Fruit fly (Drosophila melanogaster) whole organism, wandering third instar larva: ENCODE data around the gene Vps37B.

Source experiments
- Abd-B ChIP-seq: fragments of >200 bp; optimal IDR thresholded peaks from 2 replicates; lab custom pipeline; 2017; ENCODE audit warnings: missing biosample characterization, missing genetic modification characterization
- CG32264 ChIP-seq: fragments of 200-800 bp; sonication (Bioruptor generic); optimal IDR thresholded peaks from 2 replicates; lab custom pipeline; 2016; ENCODE audit warnings: missing biosample characterization, missing genetic modification characterization
- CG9705 ChIP-seq: fragments of 200-800 bp; sonication (Bioruptor generic); optimal IDR thresholded peaks from 2 replicates; lab custom pipeline; 2018; ENCODE audit warnings: missing biosample characterization, mild to moderate bottlenecking, missing genetic modification characterization
- CrebA ChIP-seq: fragments of 200-800 bp; sonication (Bioruptor generic); optimal IDR thresholded peaks from 2 replicates; lab custom pipeline; 2016; ENCODE audit warnings: missing biosample characterization, mild to moderate bottlenecking, missing genetic modification characterization, borderline replicate concordance
- Dfd ChIP-seq: fragments of >200 bp; optimal IDR thresholded peaks from 2 replicates; lab custom pipeline; 2017; ENCODE audit warnings: missing biosample characterization, missing genetic modification characterization
- Dif ChIP-seq: fragments of 200-275, 200-300 bp; sonication (Bioruptor generic); optimal IDR thresholded peaks from 2 replicates; lab custom pipeline; 2018; ENCODE audit warnings: missing biosample characterization, missing genetic modification characterization; ENCODE audit not compliant: partially characterized antibody
- GATAd ChIP-seq: sonication (Bioruptor generic); optimal IDR thresholded peaks from 2 replicates; lab custom pipeline; 2016; ENCODE audit warnings: missing biosample characterization, missing genetic modification characterization
- HLH106 ChIP-seq: fragments of 200-800 bp; optimal IDR thresholded peaks from 3 replicates; lab custom pipeline; 2019; ENCODE audit warnings: missing biosample characterization, mild to moderate bottlenecking, missing genetic modification characterization, moderate library complexity
- Hnf4 ChIP-seq: fragments of 200-800 bp; sonication (Bioruptor generic); optimal IDR thresholded peaks from 2 replicates; lab custom pipeline; 2016; ENCODE audit warnings: missing biosample characterization, mild to moderate bottlenecking, missing genetic modification characterization
- Hr83 ChIP-seq: fragments of 200-300 bp; sonication (Bioruptor generic); optimal IDR thresholded peaks from 2 replicates; lab custom pipeline; 2016; ENCODE audit warnings: missing biosample characterization, mild to moderate bottlenecking, missing genetic modification characterization, moderate library complexity; ENCODE audit not compliant: poor library complexity, severe bottlenecking
- Jra ChIP-seq: sonication (Bioruptor generic); optimal IDR thresholded peaks from 2 replicates; lab custom pipeline; 2016; ENCODE audit warnings: missing biosample characterization, missing genetic modification characterization
- Mio ChIP-seq: sonication (Bioruptor generic); optimal IDR thresholded peaks from 2 replicates; lab custom pipeline; 2016; ENCODE audit warnings: missing biosample characterization, missing genetic modification characterization
- Myc ChIP-seq: fragments of >200 bp; optimal IDR thresholded peaks from 2 replicates; lab custom pipeline; 2017
- N ChIP-seq: fragments of >200 bp; optimal IDR thresholded peaks from 2 replicates; lab custom pipeline; 2018; ENCODE audit warnings: missing biosample characterization, missing external identifiers, missing genetic modification characterization
- OdsH ChIP-seq: fragments of 200-800 bp; sonication (Bioruptor generic); optimal IDR thresholded peaks from 2 replicates; lab custom pipeline; 2016; ENCODE audit warnings: missing biosample characterization, mild to moderate bottlenecking, missing genetic modification characterization
- Rel ChIP-seq, 2 experiments: fragments of 200-800 bp; sonication (Bioruptor generic) in 1 of 2; optimal IDR thresholded peaks; 2 replicates in 1 of 2; 3 replicates in 1 of 2; lab custom pipeline; 2016 to 2019; ENCODE audit warnings: mild to moderate bottlenecking in 2 of 2, missing biosample characterization in 2 of 2, missing genetic modification characterization in 2 of 2, moderate library complexity in 1 of 2
- Sp1 ChIP-seq: fragments of 200-800 bp; sonication (Bioruptor generic); optimal IDR thresholded peaks from 3 replicates; lab custom pipeline; 2019; ENCODE audit warnings: missing biosample characterization, mild to moderate bottlenecking, missing genetic modification characterization, moderate library complexity
- Vsx2 ChIP-seq: fragments of 200-300, 225-300 bp; sonication (Bioruptor generic); optimal IDR thresholded peaks from 2 replicates; lab custom pipeline; 2018; ENCODE audit warnings: missing biosample characterization, missing genetic modification characterization; ENCODE audit not compliant: partially characterized antibody
- br ChIP-seq: fragments of 200-800 bp; sonication (Bioruptor generic); optimal IDR thresholded peaks from 2 replicates; lab custom pipeline; 2016; ENCODE audit warnings: missing biosample characterization, missing genetic modification characterization
- brk ChIP-seq: fragments of 200-800 bp; sonication (Bioruptor generic); optimal IDR thresholded peaks from 2 replicates; lab custom pipeline; 2016; ENCODE audit warnings: missing biosample characterization, mild to moderate bottlenecking, missing genetic modification characterization
- dl ChIP-seq, 2 experiments: fragments of 175-275, 200-275 bp in 1 of 2; fragments of 200-275 bp in 1 of 2; sonication (Bioruptor generic); optimal IDR thresholded peaks; lab custom pipeline; 2018; ENCODE audit warnings: mild to moderate bottlenecking in 2 of 2, missing biosample characterization in 2 of 2, missing genetic modification characterization in 2 of 2, moderate library complexity in 2 of 2; ENCODE audit not compliant: partially characterized antibody in 2 of 2, insufficient read depth in 1 of 2
- dmrt93B ChIP-seq: fragments of 200-800 bp; sonication (Bioruptor generic); optimal IDR thresholded peaks from 2 replicates; lab custom pipeline; 2018; ENCODE audit warnings: missing biosample characterization, mild to moderate bottlenecking, missing genetic modification characterization
- ey ChIP-seq: fragments of 200-800 bp; sonication (Bioruptor generic); optimal IDR thresholded peaks from 2 replicates; lab custom pipeline; 2016; ENCODE audit warnings: missing biosample characterization, missing genetic modification characterization
- foxo ChIP-seq, 2 experiments: fragments of 200-800 bp; sonication (Bioruptor generic); optimal IDR thresholded peaks; 2 replicates in 1 of 2; 3 replicates in 1 of 2; lab custom pipeline; 2016 to 2017; ENCODE audit warnings: missing biosample characterization in 2 of 2, missing genetic modification characterization in 2 of 2
- fru ChIP-seq: fragments of 200-800 bp; sonication (Bioruptor generic); optimal IDR thresholded peaks from 3 replicates; lab custom pipeline; 2016; ENCODE audit warnings: missing biosample characterization, mild to moderate bottlenecking, missing genetic modification characterization
- h ChIP-seq: fragments of 200-800 bp; sonication (Bioruptor generic); optimal IDR thresholded peaks from 3 replicates; lab custom pipeline; 2016; ENCODE audit warnings: missing biosample characterization, mild to moderate bottlenecking, missing genetic modification characterization
- jim ChIP-seq: fragments of 175-275, 200-325 bp; sonication (Bioruptor generic); optimal IDR thresholded peaks from 2 replicates; lab custom pipeline; 2016; ENCODE audit warnings: missing biosample characterization, mild to moderate bottlenecking, missing genetic modification characterization
- lola ChIP-seq: fragments of >200 bp; optimal IDR thresholded peaks from 2 replicates; lab custom pipeline; 2017; ENCODE audit warnings: missing biosample characterization, missing genetic modification characterization
- pan ChIP-seq: fragments of >200 bp; optimal IDR thresholded peaks from 2 replicates; lab custom pipeline; 2017
- psq ChIP-seq: fragments of 200-800 bp; sonication (Bioruptor generic); optimal IDR thresholded peaks from 3 replicates; lab custom pipeline; 2017; ENCODE audit warnings: missing biosample characterization, mild to moderate bottlenecking, missing genetic modification characterization, moderate library complexity
- rgr ChIP-seq: fragments of 200-800 bp; sonication (Bioruptor generic); optimal IDR thresholded peaks from 3 replicates; lab custom pipeline; 2016; ENCODE audit warnings: missing biosample characterization, mild to moderate bottlenecking, missing genetic modification characterization
- sv ChIP-seq: fragments of 200-800 bp; sonication (Bioruptor generic); optimal IDR thresholded peaks from 3 replicates; lab custom pipeline; 2016; ENCODE audit warnings: missing biosample characterization, missing genetic modification characterization
- tai ChIP-seq: sonication (Bioruptor generic); optimal IDR thresholded peaks from 2 replicates; lab custom pipeline; 2016; ENCODE audit warnings: missing biosample characterization, missing genetic modification characterization
- woc ChIP-seq: sonication (Bioruptor generic); optimal IDR thresholded peaks from 2 replicates; lab custom pipeline; 2016; ENCODE audit warnings: missing biosample characterization, mild to moderate bottlenecking, missing genetic modification characterization

Vps37B gene

DNA sequence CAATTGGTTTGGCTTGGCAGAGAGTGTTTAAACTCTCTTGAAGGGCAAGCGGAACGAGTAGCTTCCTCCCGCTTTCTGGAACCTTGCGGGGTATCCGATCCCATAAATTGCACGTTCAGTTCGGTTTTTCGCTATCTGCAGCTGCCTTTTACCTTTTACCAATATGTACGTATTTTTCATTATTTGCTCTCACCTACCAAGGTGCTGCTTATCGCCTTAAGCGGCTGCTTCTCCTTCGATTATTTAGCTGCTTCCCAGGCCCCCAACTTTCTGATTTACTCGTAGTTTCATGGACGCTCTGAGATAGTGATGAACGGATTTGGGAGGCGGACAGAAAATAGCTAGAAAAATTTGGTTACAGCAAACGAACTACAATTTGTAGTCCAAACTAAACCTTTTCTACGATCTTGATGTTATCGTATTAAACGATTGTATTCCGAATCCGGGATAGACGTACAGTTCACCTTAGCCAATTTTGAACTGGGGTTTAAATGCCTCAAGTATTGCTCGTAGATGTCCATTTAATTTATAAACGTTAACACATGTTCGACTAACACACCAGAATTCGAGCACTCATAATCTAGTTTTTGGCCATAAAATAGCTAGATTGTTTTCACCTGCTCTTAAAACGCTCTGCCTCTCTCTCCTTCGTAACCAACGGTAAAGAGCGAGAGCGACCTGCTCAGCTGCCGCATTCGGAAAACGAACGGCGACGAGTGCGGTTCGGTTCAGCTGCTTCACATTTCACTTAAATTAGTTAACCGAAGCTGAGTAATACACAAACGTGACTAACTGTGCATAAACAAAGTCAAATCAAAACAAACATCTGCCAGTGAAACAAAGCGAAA lies 38.5 kb downstream of the Vps37B start:
- TF ChIP-seq Mio (no peak), psq (no peak), br (peak; percentile 64), Sp1 (peak; percentile 55), Rel (GFP tag; optimal IDR thresholded peaks at IDR 0.05; lab: Kevin White, UChicago) (no peak), Rel (tag; optimal IDR thresholded peaks at IDR 0.05; lab: Kevin White, UChicago) (peak; percentile 51), CG9705 (GFP tag; lab: Kevin White, UChicago) (no peak), dl (GFP tag; optimal IDR thresholded peaks at IDR 0.05; lab: Kevin White, UChicago; ENCODE audit: insufficient read depth in 1 of 2, partially characterized antibody in 2 of 2) (peak; percentile 57 to 72), Dif (GFP tag; lab: Kevin White, UChicago) (peak; percentile 83), h (GFP tag; lab: Kevin White, UChicago) (peak; percentile 44), brk (no peak), jim (GFP tag; lab: Kevin White, UChicago) (no peak), pan (lab: Kevin White, UChicago) (no peak), sv (GFP tag; lab: Kevin White, UChicago) (no peak), CG32264 (GFP tag; lab: Kevin White, UChicago) (no peak), rgr (GFP tag; lab: Kevin White, UChicago) (no peak), Abd-B (GFP tag; lab: Kevin White, UChicago) (no peak), lola (GFP tag; lab: Kevin White, UChicago) (no peak), ey (GFP tag; lab: Kevin White, UChicago) (peak; percentile 55), CrebA (GFP tag; lab: Kevin White, UChicago) (no peak), OdsH (GFP tag; lab: Kevin White, UChicago) (peak; percentile 15), dmrt93B (GFP tag; lab: Kevin White, UChicago) (peak; percentile 30), Vsx2 (GFP tag; lab: Kevin White, UChicago) (peak; percentile 33), Hnf4 (peak; percentile 7), Jra (GFP tag; lab: Kevin White, UChicago) (peak; percentile 36), fru (peak; percentile 53), Hr83 (GFP tag; lab: Kevin White, UChicago) (peak; percentile 27), HLH106 (tag; lab: Kevin White, UChicago) (peak; percentile 61), woc (GFP tag; lab: Kevin White, UChicago) (peak; percentile 90), GATAd (GFP tag; lab: Kevin White, UChicago) (no peak), Myc (lab: Kevin White, UChicago) (peak; percentile 97), Dfd (GFP tag; lab: Kevin White, UChicago) (no peak), foxo (GFP tag; optimal IDR thresholded peaks at IDR 0.05; lab: Kevin White, UChicago) (peak in 1 of 2 experiments; percentile 60), N (no peak)

DNA sequence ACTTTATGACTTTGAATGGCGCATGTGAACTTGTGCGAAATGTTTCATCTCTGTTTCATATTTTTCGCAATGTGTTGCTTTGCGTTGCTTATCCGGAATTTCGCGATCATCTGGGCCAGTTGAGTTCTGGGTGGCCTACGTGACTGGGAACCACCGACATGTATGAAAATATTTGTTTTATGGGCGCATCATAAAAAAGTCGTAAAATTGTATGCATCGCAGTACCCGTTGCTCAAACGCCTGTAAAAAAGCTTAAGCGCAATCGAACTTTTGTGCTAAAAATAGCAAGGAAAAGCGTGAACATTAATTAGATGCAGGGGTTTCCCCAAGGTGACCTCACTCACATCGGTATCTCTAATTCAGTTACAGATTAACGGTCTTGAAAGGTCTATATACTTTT lies 40.3 kb downstream of the Vps37B start:
- TF ChIP-seq HLH106 (tag; lab: Kevin White, UChicago) (no peak), Rel (GFP tag; optimal IDR thresholded peaks at IDR 0.05; lab: Kevin White, UChicago) (no peak), Rel (tag; optimal IDR thresholded peaks at IDR 0.05; lab: Kevin White, UChicago) (peak; percentile 92)

DNA sequence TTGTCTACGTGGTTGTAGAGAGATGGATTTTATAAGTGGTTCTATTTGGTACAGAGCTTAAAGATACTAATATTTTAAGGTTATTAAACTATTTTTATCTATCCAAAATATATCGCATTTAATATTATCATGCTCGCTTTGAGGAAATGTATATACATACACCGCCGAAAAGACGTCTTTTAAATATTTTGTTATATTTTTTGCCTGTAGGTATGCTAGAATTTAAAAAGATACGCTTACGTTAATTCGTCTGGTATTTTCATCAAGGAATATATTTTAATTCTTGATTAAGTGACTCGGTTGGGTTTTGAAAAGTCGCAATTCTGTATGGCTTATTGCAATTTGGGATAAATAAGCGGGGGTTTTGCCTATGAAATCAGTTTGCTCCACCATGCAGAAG lies 42.5 kb downstream of the Vps37B start:
- TF ChIP-seq jim (GFP tag; lab: Kevin White, UChicago) (no peak), HLH106 (tag; lab: Kevin White, UChicago) (no peak), pan (lab: Kevin White, UChicago) (no peak), GATAd (GFP tag; lab: Kevin White, UChicago) (no peak), Myc (lab: Kevin White, UChicago) (peak; percentile 85), brk (peak; percentile 19), tai (GFP tag; lab: Kevin White, UChicago) (no peak), lola (GFP tag; lab: Kevin White, UChicago) (no peak), Dif (GFP tag; lab: Kevin White, UChicago) (no peak), Vsx2 (GFP tag; lab: Kevin White, UChicago) (peak; percentile 44), N (peak; percentile 78), psq (no peak), Dfd (GFP tag; lab: Kevin White, UChicago) (no peak)
